Fruit fly (Drosophila melanogaster) whole organism, wandering third instar larva: ENCODE results near the gene Mfe2.

Experiments used
- Abd-B ChIP-seq: fragments of >200 bp; optimal IDR thresholded peaks from 2 replicates; lab custom pipeline; 2017; ENCODE audit warnings: missing biosample characterization, missing genetic modification characterization
- CG32264 ChIP-seq: fragments of 200-800 bp; sonication (Bioruptor generic); optimal IDR thresholded peaks from 2 replicates; lab custom pipeline; 2016; ENCODE audit warnings: missing biosample characterization, missing genetic modification characterization
- Hnf4 ChIP-seq: fragments of 200-800 bp; sonication (Bioruptor generic); optimal IDR thresholded peaks from 2 replicates; lab custom pipeline; 2016; ENCODE audit warnings: missing biosample characterization, mild to moderate bottlenecking, missing genetic modification characterization
- Hr78 ChIP-seq: fragments of >200 bp; optimal IDR thresholded peaks from 2 replicates; lab custom pipeline; 2017; ENCODE audit warnings: missing biosample characterization, missing genetic modification characterization
- Hr83 ChIP-seq: fragments of 200-300 bp; sonication (Bioruptor generic); optimal IDR thresholded peaks from 2 replicates; lab custom pipeline; 2016; ENCODE audit warnings: missing biosample characterization, mild to moderate bottlenecking, missing genetic modification characterization, moderate library complexity; ENCODE audit not compliant: poor library complexity, severe bottlenecking
- OdsH ChIP-seq: fragments of 200-800 bp; sonication (Bioruptor generic); optimal IDR thresholded peaks from 2 replicates; lab custom pipeline; 2016; ENCODE audit warnings: missing biosample characterization, mild to moderate bottlenecking, missing genetic modification characterization
- br ChIP-seq: fragments of 200-800 bp; sonication (Bioruptor generic); optimal IDR thresholded peaks from 2 replicates; lab custom pipeline; 2016; ENCODE audit warnings: missing biosample characterization, missing genetic modification characterization
- dsf ChIP-seq: sonication (Bioruptor generic); optimal IDR thresholded peaks from 2 replicates; lab custom pipeline; 2016; ENCODE audit warnings: missing biosample characterization, missing genetic modification characterization, borderline replicate concordance
- ey ChIP-seq: fragments of 200-800 bp; sonication (Bioruptor generic); optimal IDR thresholded peaks from 2 replicates; lab custom pipeline; 2016; ENCODE audit warnings: missing biosample characterization, missing genetic modification characterization
- fru ChIP-seq: fragments of 200-800 bp; sonication (Bioruptor generic); optimal IDR thresholded peaks from 3 replicates; lab custom pipeline; 2016; ENCODE audit warnings: missing biosample characterization, mild to moderate bottlenecking, missing genetic modification characterization
- h ChIP-seq: fragments of 200-800 bp; sonication (Bioruptor generic); optimal IDR thresholded peaks from 3 replicates; lab custom pipeline; 2016; ENCODE audit warnings: missing biosample characterization, mild to moderate bottlenecking, missing genetic modification characterization
- psq ChIP-seq: fragments of 200-800 bp; sonication (Bioruptor generic); optimal IDR thresholded peaks from 3 replicates; lab custom pipeline; 2017; ENCODE audit warnings: missing biosample characterization, mild to moderate bottlenecking, missing genetic modification characterization, moderate library complexity
- sv ChIP-seq: fragments of 200-800 bp; sonication (Bioruptor generic); optimal IDR thresholded peaks from 3 replicates; lab custom pipeline; 2016; ENCODE audit warnings: missing biosample characterization, missing genetic modification characterization
- usp ChIP-seq: fragments of >200 bp; optimal IDR thresholded peaks from 2 replicates; lab custom pipeline; 2017; ENCODE audit warnings: missing biosample characterization, missing genetic modification characterization

DNA sequence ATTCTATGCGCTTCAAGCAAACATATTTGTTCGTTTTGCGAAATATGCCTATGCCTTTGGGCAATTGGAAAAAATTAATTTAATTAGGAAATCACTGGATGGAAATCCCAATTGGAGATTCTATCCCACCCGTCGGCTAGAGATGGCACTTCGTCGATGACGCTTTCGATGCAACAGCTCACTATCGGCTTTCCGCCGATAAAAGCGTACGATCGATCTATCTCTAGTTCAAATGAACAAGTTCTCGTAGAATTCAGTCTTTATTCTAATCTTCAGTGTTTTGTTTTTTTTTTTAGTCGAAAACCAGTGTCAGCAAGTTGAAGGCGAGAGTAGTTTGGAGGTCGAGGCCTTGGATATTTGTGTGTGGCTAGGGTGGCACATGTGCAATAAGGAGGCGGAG lies 52.3 kb downstream of the Mfe2 start, which contains the start of the genes CG9917 and CG32579:
- TF ChIP-seq OdsH (GFP tag; lab: Kevin White, UChicago) (peak; percentile 4), psq (GFP tag; lab: Kevin White, UChicago) (no peak), h (no peak), Abd-B (no peak), fru (GFP tag; lab: Kevin White, UChicago) (no peak), Hr78 (GFP tag; lab: Kevin White, UChicago) (no peak), CG32264 (GFP tag; lab: Kevin White, UChicago) (no peak), usp (GFP tag; lab: Kevin White, UChicago) (no peak), ey (GFP tag; lab: Kevin White, UChicago) (no peak), Hnf4 (no peak), Hr83 (GFP tag; lab: Kevin White, UChicago) (no peak), br (GFP tag; lab: Kevin White, UChicago) (no peak), sv (no peak), dsf (GFP tag; lab: Kevin White, UChicago) (no peak)
